Worm (Caenorhabditis elegans) whole organism, L4 larva: Measurements from ENCODE around the gene C16C8.18.

Experiments used
- F26F4.8 ChIP-seq: fragments of 200-800 bp; sonication (Bioruptor generic); conservative IDR thresholded peaks from 2 replicates; pipeline ENCODE4 v1.3.6; 2022; ENCODE audit warnings: missing genetic modification characterization, missing compliant biosample characterization
- Y75B8A.6 ChIP-seq: fragments of 200-800 bp; sonication (Bioruptor generic); IDR thresholded peaks from 2 replicates; pipeline ENCODE4 v1.3.6; 2022; ENCODE audit warnings: missing genetic modification reagents, missing genetic modification characterization, missing compliant biosample characterization
- arid-1 ChIP-seq: fragments of 200-800 bp; sonication (Bioruptor generic); conservative IDR thresholded peaks from 2 replicates; pipeline ENCODE4 v1.3.6; 2022; ENCODE audit warnings: missing genetic modification reagents, missing genetic modification characterization, missing compliant biosample characterization
- ceh-28 ChIP-seq: fragments of 150-350 bp; optimal IDR thresholded peaks from 2 replicates; lab custom pipeline; 2014; ENCODE audit warnings: missing biosample characterization, missing genetic modification reagents, missing genetic modification characterization
- fkh-10 ChIP-seq: fragments of 150-350 bp; optimal IDR thresholded peaks from 2 replicates; lab custom pipeline; 2014; ENCODE audit warnings: missing biosample characterization, missing genetic modification reagents, missing genetic modification characterization
- lin-1 ChIP-seq: fragments of 200-800 bp; sonication (Bioruptor generic); IDR thresholded peaks from 2 replicates; pipeline ENCODE4 v1.3.6; 2022; ENCODE audit warnings: missing genetic modification reagents, missing genetic modification characterization, missing compliant biosample characterization
- lir-3 ChIP-seq: sonication (generic microtip); optimal IDR thresholded peaks from 2 replicates; lab custom pipeline; 2016; ENCODE audit warnings: mild to moderate bottlenecking, missing genetic modification characterization, missing compliant biosample characterization
- lsy-2 ChIP-seq, 2 experiments: fragments of 150-350 bp in 1 of 2; sonication (generic microtip) in 1 of 2; optimal IDR thresholded peaks; 2 replicates each; lab custom pipeline; 2014 to 2017; ENCODE audit warnings: missing biosample characterization in 2 of 2, missing genetic modification characterization in 2 of 2
- mep-1 ChIP-seq: fragments of 150-350 bp; sonication (generic microtip); optimal IDR thresholded peaks from 3 replicates; lab custom pipeline; 2014; ENCODE audit warnings: missing biosample characterization, missing genetic modification characterization
- nhr-237 ChIP-seq: sonication (generic microtip); optimal IDR thresholded peaks from 2 replicates; lab custom pipeline; 2017; ENCODE audit warnings: missing biosample characterization, missing genetic modification characterization
- nhr-28 ChIP-seq: fragments of 150-350 bp; optimal IDR thresholded peaks from 2 replicates; lab custom pipeline; 2014; ENCODE audit warnings: missing biosample characterization, missing genetic modification characterization
- nhr-42 ChIP-seq: fragments of 200-800 bp; sonication (Bioruptor generic); IDR thresholded peaks from 2 replicates; pipeline ENCODE4 v1.3.6; 2022; ENCODE audit warnings: missing genetic modification characterization, missing compliant biosample characterization
- tra-1 ChIP-seq: fragments of 200-800 bp; sonication (Bioruptor generic); IDR thresholded peaks from 2 replicates; pipeline ENCODE4 v1.3.6; 2022; ENCODE audit warnings: missing genetic modification reagents, missing genetic modification characterization, missing compliant biosample characterization

DNA sequence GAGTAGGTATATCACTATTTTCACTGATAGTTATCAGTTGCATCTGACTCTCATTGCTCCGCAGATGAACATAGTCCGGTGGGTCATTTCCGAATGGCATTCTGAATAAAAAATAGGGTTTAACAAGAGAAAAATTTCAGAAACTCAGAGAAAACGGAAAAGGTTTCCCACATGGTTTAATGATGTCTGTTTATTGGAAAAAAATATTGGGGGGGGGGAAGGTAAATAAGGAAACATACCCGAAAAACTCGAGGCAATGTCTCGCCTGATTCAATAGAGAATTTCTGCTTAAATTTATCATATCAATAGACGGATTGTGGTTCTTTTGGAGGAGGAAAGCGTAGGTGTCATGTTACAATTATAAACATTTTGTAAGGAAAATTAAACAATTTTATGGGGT is 4.1 kb upstream of the C16C8.18 start, which contains the start of gene nep-11:
- TF ChIP-seq arid-1 (GFP tag; lab: Robert Waterston, UW) (no peak), ceh-28 (tag; lab: Kevin White, UChicago) (no peak), lin-1 (GFP tag; lab: Robert Waterston, UW) (no peak), fkh-10 (GFP tag; lab: Kevin White, UChicago) (no peak), nhr-28 (tag; lab: Kevin White, UChicago) (no peak), lir-3 (tag; lab: Kevin White, UChicago) (no peak), nhr-237 (no peak), nhr-42 (GFP tag; lab: Robert Waterston, UW) (no peak), F26F4.8 (GFP tag; lab: Robert Waterston, UW) (no peak), mep-1 (tag; lab: Kevin White, UChicago) (no peak), tra-1 (GFP tag; lab: Robert Waterston, UW) (no peak), lsy-2 (tag; optimal IDR thresholded peaks at IDR 0.05; lab: Kevin White, UChicago) (no peak), Y75B8A.6 (GFP tag; lab: Robert Waterston, UW) (no peak)
